Fruit fly (Drosophila melanogaster) whole organism, prepupa: Measurements from ENCODE around the gene Atg1.

ENCODE experiments used
- CG3032 ChIP-seq: fragments of 200-800 bp; optimal IDR thresholded peaks from 2 replicates; lab custom pipeline; 2019; ENCODE audit warnings: missing biosample characterization, mild to moderate bottlenecking, missing genetic modification characterization, moderate library complexity
- Sox14 ChIP-seq: fragments of 200-800 bp; sonication (Bioruptor generic); optimal IDR thresholded peaks from 3 replicates; lab custom pipeline; 2016; ENCODE audit warnings: missing biosample characterization, missing genetic modification characterization

DNA sequence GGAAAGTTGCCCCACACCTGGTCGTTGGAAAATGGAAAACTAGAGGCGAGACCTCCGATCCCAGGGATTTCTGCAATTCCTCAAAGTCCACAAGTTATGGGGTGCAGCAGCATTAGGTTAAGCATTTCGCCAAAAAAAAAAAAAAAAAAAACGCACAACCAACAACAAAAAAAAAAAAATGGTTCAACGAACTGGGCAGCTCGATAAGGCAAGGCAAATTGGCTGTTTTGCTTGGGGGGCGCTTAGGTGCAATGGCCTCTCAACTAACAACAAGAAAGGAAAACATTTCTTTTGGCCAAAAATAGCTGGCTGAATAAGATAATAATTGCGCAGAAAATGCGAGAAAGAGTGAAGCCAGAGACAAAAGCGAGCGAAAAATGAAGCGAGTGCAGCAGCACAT is 4.7 kb downstream of the Atg1 start:
- TF ChIP-seq Sox14 (GFP tag; lab: Kevin White, UChicago), result no peak
- no peak for TF ChIP-seq CG3032 (tag; lab: Kevin White, UChicago)
